Worm (Caenorhabditis elegans): ENCODE data around the gene F38B2.2.

The F38B2.2 gene

DNA sequence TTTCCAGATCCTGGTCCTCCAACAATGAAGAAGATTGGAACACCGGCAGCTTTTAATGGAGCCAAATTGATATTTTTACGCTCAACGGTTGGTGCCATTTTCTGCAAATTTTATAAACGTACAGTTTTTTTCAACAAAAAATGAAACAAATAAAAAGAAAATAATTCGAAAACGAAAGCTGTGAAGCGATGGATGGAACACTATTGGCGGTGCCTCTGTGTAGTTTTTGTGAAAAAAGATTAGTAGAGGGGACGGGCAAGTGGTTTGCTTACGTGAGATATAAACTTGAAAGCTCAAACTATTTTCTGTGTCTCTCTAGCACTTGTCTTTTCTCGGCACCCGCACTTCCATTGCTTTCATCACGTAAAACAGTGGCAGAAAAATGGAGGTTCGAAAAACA is 8.4 kb upstream of the F38B2.2 start, which contains the start of gene F38B2.4:
Gene F38B2.4, minus strand, starts transcription at position 101 of the 400 bp plus-strand sequence.
- no peak for TF ChIP-seq ZK546.5 (tag; optimal IDR thresholded peaks at IDR 0.05)
- no peak for TF ChIP-seq zip-2 (tag; optimal IDR thresholded peaks at IDR 0.05)
- TF ChIP-seq hif-1 (tag; optimal IDR thresholded peaks at IDR 0.05): peak in 1 of 2 experiments; percentile 23
- TF ChIP-seq unc-62 (GFP tag; optimal IDR thresholded peaks at IDR 0.05 in 1 of 2): peak in 1 of 2 experiments; percentile 40
- no peak for TF ChIP-seq unc-62 (tag; optimal IDR thresholded peaks at IDR 0.05)
- TF ChIP-seq ama-1 (optimal IDR thresholded peaks at IDR 0.05): no peak
- peak; percentile 46 for TF ChIP-seq aha-1 (tag)

- TF ChIP-seq tra-1 (GFP tag; IDR thresholded peaks at IDR 0.05) (no peak), aha-1 (tag) (peak; percentile 43)
These were observed 7.1 kb upstream of the F38B2.2 start, which contains the start of gene F38B2.3 for ce11 chrX:11286246-11286645. TSS of gene F38B2.3 (minus strand) at chrX:11286346.

DNA sequence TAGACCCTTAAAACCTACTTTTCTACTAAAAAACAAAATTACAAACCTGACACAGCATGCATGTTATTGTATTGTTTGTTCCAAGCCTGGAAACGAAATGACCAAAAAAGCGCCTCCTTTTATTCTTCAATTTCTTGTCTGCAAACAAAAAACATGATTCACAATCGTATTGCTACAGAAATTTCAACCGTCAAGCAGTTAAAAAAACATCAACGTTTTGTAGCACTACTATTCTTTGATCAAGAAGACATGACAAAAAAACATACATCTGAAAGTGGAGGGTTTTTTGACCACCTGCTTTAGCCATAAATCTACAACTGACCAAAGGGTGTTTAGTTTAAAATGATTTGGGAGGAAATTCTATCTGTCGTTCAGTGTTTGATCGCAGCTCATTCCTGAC is 2.0 kb upstream of the F38B2.2 start, which contains the start of gene F38B2.6:
Gene F38B2.6, minus strand, starts transcription at position 101 of the 400 bp plus-strand sequence.
- TF ChIP-seq ama-1 (optimal IDR thresholded peaks at IDR 0.05) (no peak), daf-8 (GFP tag; IDR thresholded peaks at IDR 0.05) (no peak), spr-3 (GFP tag; optimal IDR thresholded peaks at IDR 0.05) (no peak), ceh-62 (tag; optimal IDR thresholded peaks at IDR 0.05) (no peak), aha-1 (tag) (peak; percentile 26), nhr-41 (GFP tag; IDR thresholded peaks at IDR 0.05) (no peak), daf-12 (tag; optimal IDR thresholded peaks at IDR 0.05) (no peak)

ce11 chrX:11270882-11271281 is 8.3 kb downstream of the F38B2.2 start, which contains the start of gene ifa-1:
TSS of gene ifa-1 (plus strand) at chrX:11271182.
- TF ChIP-seq ceh-82 (tag; optimal IDR thresholded peaks at IDR 0.05) (no peak), hlh-11 (tag; optimal IDR thresholded peaks at IDR 0.05) (no peak), mes-2 (tag; optimal IDR thresholded peaks at IDR 0.05; ENCODE audit: poor library complexity, severe bottlenecking) (no peak), nhr-25 (tag; optimal IDR thresholded peaks at IDR 0.05; ENCODE audit: borderline replicate concordance, insufficient read depth) (no peak), aha-1 (tag) (no peak), mxl-2 (GFP tag; conservative IDR thresholded peaks at IDR 0.05) (no peak), R02D3.7 (tag; optimal IDR thresholded peaks at IDR 0.05) (no peak), mxl-3 (GFP tag; optimal IDR thresholded peaks at IDR 0.05) (no peak), fkh-10 (GFP tag; optimal IDR thresholded peaks at IDR 0.05) (no peak), tra-1 (GFP tag; IDR thresholded peaks at IDR 0.05) (no peak), lsy-2 (tag; optimal IDR thresholded peaks at IDR 0.05) (no peak), arid-1 (GFP tag; conservative IDR thresholded peaks at IDR 0.05) (no peak), daf-8 (GFP tag; IDR thresholded peaks at IDR 0.05) (no peak), ctbp-1 (GFP tag; IDR thresholded peaks at IDR 0.05) (no peak)

DNA sequence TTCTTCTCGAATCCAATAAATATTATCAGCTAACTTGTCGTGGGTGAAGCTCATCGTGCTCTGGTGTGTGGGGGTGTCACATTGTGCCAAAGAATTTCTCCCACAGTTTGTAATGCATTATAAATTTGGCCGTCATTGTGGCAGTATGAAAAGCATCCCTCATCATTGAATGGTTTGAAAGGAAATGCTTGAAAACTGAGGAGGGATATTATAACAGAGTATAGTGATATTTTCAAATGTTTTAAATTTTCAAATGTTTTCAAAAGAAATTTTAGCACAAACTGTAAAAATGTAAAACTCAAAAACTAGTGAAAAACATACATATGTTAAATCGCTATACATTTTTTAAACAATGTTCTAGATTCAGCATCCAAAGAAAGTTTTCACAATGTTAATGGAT is 10.2 kb downstream of the F38B2.2 start, which contains the start of gene C03A3.3:
Gene C03A3.3, minus strand, starts transcription at position 101 of the 400 bp plus-strand sequence.
- no peak for TF ChIP-seq F44E2.7 (GFP tag; IDR thresholded peaks at IDR 0.05)
- TF ChIP-seq madf-5 (GFP tag; IDR thresholded peaks at IDR 0.05): no peak
- TF ChIP-seq zfp-3 (GFP tag; conservative IDR thresholded peaks at IDR 0.05): no peak
- no peak for TF ChIP-seq duxl-1 (tag; optimal IDR thresholded peaks at IDR 0.05; ENCODE audit: poor library complexity)
- TF ChIP-seq R02D3.7 (tag; optimal IDR thresholded peaks at IDR 0.05): no peak
- no peak for TF ChIP-seq ceh-32 (tag; optimal IDR thresholded peaks at IDR 0.05; ENCODE audit: poor library complexity)
- TF ChIP-seq nhr-11 (tag; optimal IDR thresholded peaks at IDR 0.05): no peak
- no peak for TF ChIP-seq daf-8 (GFP tag; IDR thresholded peaks at IDR 0.05)
- no peak for TF ChIP-seq unc-39 (tag; optimal IDR thresholded peaks at IDR 0.05)
- no peak for TF ChIP-seq D1046.2 (GFP tag; IDR thresholded peaks at IDR 0.05)
- no peak for TF ChIP-seq skn-1 (tag; optimal IDR thresholded peaks at IDR 0.05)
- no peak for TF ChIP-seq mxl-3 (GFP tag; optimal IDR thresholded peaks at IDR 0.05)
- no peak for TF ChIP-seq ctbp-1 (GFP tag; IDR thresholded peaks at IDR 0.05)
- no peak for TF ChIP-seq sdz-12 (GFP tag; optimal IDR thresholded peaks at IDR 0.05)
- TF ChIP-seq nhr-77 (tag; optimal IDR thresholded peaks at IDR 0.05): no peak
- TF ChIP-seq nhr-25 (tag; optimal IDR thresholded peaks at IDR 0.05; ENCODE audit: borderline replicate concordance, insufficient read depth): no peak
- no peak for TF ChIP-seq lin-38 (GFP tag; IDR thresholded peaks at IDR 0.05)
- no peak for TF ChIP-seq nhr-76 (tag; optimal IDR thresholded peaks at IDR 0.05)
- TF ChIP-seq spr-3 (GFP tag; optimal IDR thresholded peaks at IDR 0.05): no peak
- TF ChIP-seq dmd-9 (GFP tag; IDR thresholded peaks at IDR 0.05): no peak

All from whole organism, L4 larva.